Fruit fly (Drosophila melanogaster): ENCODE results near the gene Tengl2.

DNA sequence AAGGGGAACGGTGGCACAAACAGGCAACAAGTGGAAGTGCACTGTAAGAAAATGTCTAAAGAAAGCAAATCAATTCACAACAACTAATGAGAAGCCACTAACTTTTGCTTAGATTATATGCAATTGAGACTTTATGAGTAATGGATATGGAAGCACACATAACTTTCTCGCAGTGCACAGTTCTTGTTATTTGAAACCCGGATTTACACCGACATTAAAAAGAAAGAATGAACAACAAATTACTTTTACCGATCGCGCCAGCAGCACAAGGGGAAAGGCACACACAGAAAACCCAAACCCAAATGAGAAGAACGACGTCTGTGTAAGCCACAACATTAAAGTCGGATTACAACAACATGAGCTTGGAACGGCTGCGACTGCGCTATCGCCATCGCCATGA is 50.1 kb downstream of the Tengl2 start:
- TF ChIP-seq esn (GFP tag; optimal IDR thresholded peaks at IDR 0.05) (peak; percentile 88), Sox14 (GFP tag; optimal IDR thresholded peaks at IDR 0.05) (peak; percentile 81), Blimp-1 (GFP tag; optimal IDR thresholded peaks at IDR 0.05) (peak; percentile 64), dsx (GFP tag; optimal IDR thresholded peaks at IDR 0.05; ENCODE audit: poor library complexity, severe bottlenecking) (peak; percentile 35), OdsH (GFP tag; optimal IDR thresholded peaks at IDR 0.05) (peak; percentile 73), CG31627 (GFP tag; optimal IDR thresholded peaks at IDR 0.05) (peak; percentile 90), CG6854 (GFP tag; optimal IDR thresholded peaks at IDR 0.05) (peak; percentile 68), lz (GFP tag; optimal IDR thresholded peaks at IDR 0.05) (peak; percentile 88), CG6163 (GFP tag; IDR thresholded peaks at IDR 0.05) (peak; percentile 80), Hr38 (GFP tag; optimal IDR thresholded peaks at IDR 0.05) (no peak), achi (GFP tag; optimal IDR thresholded peaks at IDR 0.05) (peak; percentile 77)

Data from whole organism, prepupa.